Worm (Caenorhabditis elegans): ENCODE data around the gene B0336.12.

DNA sequence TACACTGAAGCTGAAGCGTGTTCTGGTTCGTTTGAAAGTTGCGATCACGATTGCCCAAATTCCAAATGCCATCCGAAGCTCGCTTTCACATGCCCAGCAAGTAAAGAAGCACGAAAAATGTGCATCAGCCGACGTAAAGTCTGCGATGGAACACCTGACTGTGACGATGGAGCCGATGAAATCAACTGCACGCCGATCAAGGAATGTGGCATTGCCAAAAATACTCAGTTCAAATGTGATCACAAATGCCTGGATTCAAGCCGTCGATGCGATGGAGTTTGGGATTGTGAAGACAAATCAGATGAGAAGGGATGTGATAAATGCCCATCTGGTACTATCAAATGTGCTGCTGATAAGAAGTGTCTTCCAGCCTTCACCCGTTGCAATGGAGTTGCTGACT is 19.4 kb upstream of the B0336.12 start:
- TF ChIP-seq ztf-29 (GFP tag; IDR thresholded peaks at IDR 0.05) (no peak), ztf-23 (GFP tag; IDR thresholded peaks at IDR 0.05) (no peak), med-1 (GFP tag; optimal IDR thresholded peaks at IDR 0.05; ENCODE audit: insufficient read depth) (no peak), cog-1 (tag; optimal IDR thresholded peaks at IDR 0.05) (no peak), T22C8.4 (GFP tag; IDR thresholded peaks at IDR 0.05) (no peak), tab-1 (GFP tag; IDR thresholded peaks at IDR 0.05) (no peak)
